Worm (Caenorhabditis elegans): ENCODE measurements around the gene ran-1.

ce11 chrIII:10720170-10720569 is 27.4 kb downstream of the ran-1 start:
- TF ChIP-seq elt-3 (tag; optimal IDR thresholded peaks at IDR 0.05) (peak in 3 of 6 experiments; percentile 16 to 52 (median 36)), nhr-12 (tag; optimal IDR thresholded peaks at IDR 0.05) (no peak), nhr-77 (tag; optimal IDR thresholded peaks at IDR 0.05) (peak; percentile 57), jun-1 (tag; optimal IDR thresholded peaks at IDR 0.05) (peak; percentile 80), ceh-82 (tag; optimal IDR thresholded peaks at IDR 0.05) (peak; percentile 79 to 89 (median 83)), ama-1 (optimal IDR thresholded peaks at IDR 0.05) (no peak), snpc-4 (tag; optimal IDR thresholded peaks at IDR 0.05) (peak; percentile 60), unc-62 (GFP tag; optimal IDR thresholded peaks at IDR 0.05) (no peak), ceh-88 (GFP tag; IDR thresholded peaks at IDR 0.05) (no peak; the same call in 1 of the 2 replicates), efl-1 (optimal IDR thresholded peaks at IDR 0.05) (peak; percentile 76 to 87), efl-1 (GFP tag; optimal IDR thresholded peaks at IDR 0.05 in 1 of 2) (peak; percentile 70 to 94), lin-35 (GFP tag; optimal IDR thresholded peaks at IDR 0.05) (peak; percentile 76 to 78), unc-30 (tag; optimal IDR thresholded peaks at IDR 0.05) (no peak), egl-27 (tag; optimal IDR thresholded peaks at IDR 0.05) (peak in 1 of 2 experiments; percentile 28), fos-1 (tag; optimal IDR thresholded peaks at IDR 0.05) (peak; percentile 76)
